Fruit fly (Drosophila melanogaster) whole organism, adult: ENCODE data around the gene scaf6.

Experiments used
- CG11617 ChIP-seq: fragments of 200-800 bp; sonication (Bioruptor generic); optimal IDR thresholded peaks from 2 replicates; lab custom pipeline; 2017; ENCODE audit warnings: mild to moderate bottlenecking, missing biosample characterization, missing genetic modification reagents, missing genetic modification characterization
- CG7045 ChIP-seq: fragments of 200-800 bp; sonication (Bioruptor generic); optimal IDR thresholded peaks from 2 replicates; lab custom pipeline; 2017; ENCODE audit warnings: missing biosample characterization, mild to moderate bottlenecking, missing genetic modification characterization
- Clk ChIP-seq: fragments of 200-800 bp; sonication (Bioruptor generic); optimal IDR thresholded peaks from 2 replicates; lab custom pipeline; 2017; ENCODE audit warnings: missing biosample characterization, missing genetic modification characterization
- bab1 ChIP-seq: fragments of 200-800 bp; sonication (Bioruptor generic); optimal IDR thresholded peaks from 3 replicates; lab custom pipeline; 2019; ENCODE audit warnings: missing biosample characterization, mild to moderate bottlenecking, missing genetic modification characterization, moderate library complexity
- pad ChIP-seq: fragments of 200-800 bp; sonication (Bioruptor generic); optimal IDR thresholded peaks from 3 replicates; lab custom pipeline; 2017; ENCODE audit warnings: missing biosample characterization, missing genetic modification characterization, mild to moderate bottlenecking, moderate library complexity, missing genetic modification reagents

dm6 chr3L:16994805-16995204 lies 47.6 kb downstream of the scaf6 start:
- TF ChIP-seq Clk (GFP tag; lab: Kevin White, UChicago) (no peak), CG11617 (no peak), pad (GFP tag; lab: Kevin White, UChicago) (no peak), CG7045 (no peak), bab1 (GFP tag; lab: Kevin White, UChicago) (no peak)
